Worm (Caenorhabditis elegans) whole organism, young adult: ENCODE results near the gene C35B1.4.

Experiments used
- F49E8.2 ChIP-seq: sonication (generic microtip); optimal IDR thresholded peaks from 3 replicates; lab custom pipeline; 2017; ENCODE audit warnings: missing genetic modification characterization, mild to moderate bottlenecking, missing compliant biosample characterization, antibody characterized with exemption, moderate library complexity; ENCODE audit not compliant: insufficient read depth
- Y95B8A.8 ChIP-seq: fragments of 200-800 bp; sonication (Bioruptor generic); IDR thresholded peaks from 2 replicates; pipeline ENCODE4 v1.3.6; 2022; ENCODE audit warnings: missing genetic modification reagents, missing genetic modification characterization, missing compliant biosample characterization
- lin-40 ChIP-seq: sonication (generic microtip); optimal IDR thresholded peaks from 2 replicates; lab custom pipeline; 2016; ENCODE audit warnings: missing genetic modification characterization, mild to moderate bottlenecking, missing compliant biosample characterization, missing genotype, missing genetic modification reagents
- snpc-4 ChIP-seq, 5 experiments: fragments of 150-350 bp in 1 of 5; sonication (generic microtip) in 4 of 5; optimal IDR thresholded peaks; 2 replicates each; lab custom pipeline; 2014 to 2018; ENCODE audit warnings: missing genetic modification characterization in 5 of 5, missing biosample characterization in 3 of 5, antibody characterized with exemption in 2 of 5, mild to moderate bottlenecking in 2 of 5, missing compliant biosample characterization in 2 of 5, missing genotype in 2 of 5, moderate library complexity in 2 of 5, missing genetic modification reagents in 1 of 5

DNA sequence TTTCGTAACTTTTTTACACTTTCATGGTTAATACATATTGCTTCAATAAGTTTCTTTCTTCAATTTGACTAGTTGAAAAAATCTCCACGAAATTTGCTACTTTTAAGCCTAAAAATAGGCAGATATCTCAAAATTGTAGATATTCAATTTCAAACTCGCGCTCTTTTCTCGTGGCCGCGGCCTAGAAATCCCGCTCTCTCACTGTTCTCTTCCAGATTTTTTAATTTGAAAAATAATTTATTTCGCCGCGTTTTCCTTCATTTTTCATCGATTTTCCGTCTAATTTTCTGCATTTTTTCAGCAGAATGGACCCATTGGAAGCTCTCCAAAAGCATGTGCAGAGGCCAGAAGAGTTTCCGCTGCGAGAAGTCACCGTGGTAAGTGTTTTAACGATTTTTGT lies 37.3 kb upstream of the C35B1.4 start, which contains the start of gene cdc-73:
- no peak for TF ChIP-seq F49E8.2
- no peak for TF ChIP-seq lin-40
- no peak for TF ChIP-seq Y95B8A.8 (GFP tag; lab: Robert Waterston, UW)
- TF ChIP-seq snpc-4 (GFP tag; optimal IDR thresholded peaks at IDR 0.05; lab: Kevin White, UChicago): no peak
- TF ChIP-seq snpc-4 (tag; optimal IDR thresholded peaks at IDR 0.05; lab: Kevin White, UChicago): no peak
